Fruit fly (Drosophila melanogaster) whole organism: Measurements from ENCODE around the gene para.

Experiments
- CG8478 ChIP-seq: fragments of >200 bp; optimal IDR thresholded peaks from 2 replicates; lab custom pipeline; 2018; ENCODE audit warnings: inconsistent platforms
- Dll ChIP-seq: fragments of >200 bp; optimal IDR thresholded peaks from 2 replicates; lab custom pipeline; 2017
- EcR ChIP-seq, 2 experiments: fragments of >200 bp; optimal IDR thresholded peaks; 2 replicates each; lab custom pipeline; 2017; ENCODE audit warnings: missing biosample characterization in 2 of 2, missing genetic modification characterization in 2 of 2, missing genetic modification reagents in 2 of 2
- pan ChIP-seq: fragments of >200 bp; optimal IDR thresholded peaks from 2 replicates; lab custom pipeline; 2017
- psq ChIP-seq: fragments of >200 bp; optimal IDR thresholded peaks from 2 replicates; lab custom pipeline; 2017
- usp ChIP-seq: fragments of >200 bp; optimal IDR thresholded peaks from 2 replicates; lab custom pipeline; 2017; ENCODE audit warnings: missing biosample characterization, missing genetic modification characterization, mixed read lengths

Gene para

dm6 chrX:16448252-16449191 lies 84.4 kb downstream of the para start, which contains the start of the genes CG34015 and eIF4H1:
TSS of gene CG34015 (minus strand) at chrX:16448302.
TSS of gene eIF4H1 (plus strand) at chrX:16448665.
- TF ChIP-seq CG8478 (lab: Kevin White, UChicago) (peak; percentile 40), Dll (lab: Kevin White, UChicago) (no peak)

- TF ChIP-seq psq (lab: Kevin White, UChicago): no peak
- TF ChIP-seq Dll (lab: Kevin White, UChicago): no peak
- TF ChIP-seq CG8478 (lab: Kevin White, UChicago): no peak
- no peak for TF ChIP-seq usp (GFP tag; lab: Kevin White, UChicago)
- no peak for TF ChIP-seq pan (lab: Kevin White, UChicago)
- no peak for TF ChIP-seq EcR (GFP tag; optimal IDR thresholded peaks at IDR 0.05; lab: Kevin White, UChicago)
These were observed 86.1 kb downstream of the para start, which contains the start of gene eIF2alpha for dm6 chrX:16446769-16447168. TSS of gene eIF2alpha (minus strand) at chrX:16446993.

- TF ChIP-seq Dll (lab: Kevin White, UChicago) (no peak), usp (GFP tag; lab: Kevin White, UChicago) (no peak), CG8478 (lab: Kevin White, UChicago) (no peak), pan (lab: Kevin White, UChicago) (no peak), psq (lab: Kevin White, UChicago) (no peak), EcR (GFP tag; optimal IDR thresholded peaks at IDR 0.05; lab: Kevin White, UChicago) (no peak)
These were observed 90.5 kb downstream of the para start for dm6 chrX:16442361-16442760.

dm6 chrX:16441245-16441644 lies 91.7 kb downstream of the para start, which contains the start of the genes Cdc50 and rngo:
TSS of gene Cdc50 (minus strand) at chrX:16441296.
TSS of gene rngo (plus strand) at chrX:16441433.
- TF ChIP-seq CG8478 (lab: Kevin White, UChicago): no peak
- TF ChIP-seq pan (lab: Kevin White, UChicago): no peak
- no peak for TF ChIP-seq usp (GFP tag; lab: Kevin White, UChicago)
- TF ChIP-seq Dll (lab: Kevin White, UChicago): no peak
- TF ChIP-seq psq (lab: Kevin White, UChicago): no peak
- no peak for TF ChIP-seq EcR (GFP tag; optimal IDR thresholded peaks at IDR 0.05; lab: Kevin White, UChicago)

dm6 chrX:16428476-16428875 lies 104.4 kb downstream of the para start:
- TF ChIP-seq EcR (GFP tag; optimal IDR thresholded peaks at IDR 0.05; lab: Kevin White, UChicago) (no peak), psq (lab: Kevin White, UChicago) (no peak), pan (lab: Kevin White, UChicago) (no peak), usp (GFP tag; lab: Kevin White, UChicago) (no peak), CG8478 (lab: Kevin White, UChicago) (no peak), Dll (lab: Kevin White, UChicago) (no peak)

dm6 chrX:16427786-16428400 lies 105.0 kb downstream of the para start:
- TF ChIP-seq CG8478 (lab: Kevin White, UChicago) (no peak), Dll (lab: Kevin White, UChicago) (no peak), EcR (GFP tag; optimal IDR thresholded peaks at IDR 0.05; lab: Kevin White, UChicago) (no peak), usp (GFP tag; lab: Kevin White, UChicago) (no peak), pan (lab: Kevin White, UChicago) (no peak), psq (lab: Kevin White, UChicago) (no peak)

- TF ChIP-seq usp (GFP tag; lab: Kevin White, UChicago): no peak
- no peak for TF ChIP-seq CG8478 (lab: Kevin White, UChicago)
- no peak for TF ChIP-seq psq (lab: Kevin White, UChicago)
- no peak for TF ChIP-seq Dll (lab: Kevin White, UChicago)
- no peak for TF ChIP-seq pan (lab: Kevin White, UChicago)
- no peak for TF ChIP-seq EcR (GFP tag; optimal IDR thresholded peaks at IDR 0.05; lab: Kevin White, UChicago)
These were observed 106.3 kb downstream of the para start for dm6 chrX:16426478-16427052.

DNA sequence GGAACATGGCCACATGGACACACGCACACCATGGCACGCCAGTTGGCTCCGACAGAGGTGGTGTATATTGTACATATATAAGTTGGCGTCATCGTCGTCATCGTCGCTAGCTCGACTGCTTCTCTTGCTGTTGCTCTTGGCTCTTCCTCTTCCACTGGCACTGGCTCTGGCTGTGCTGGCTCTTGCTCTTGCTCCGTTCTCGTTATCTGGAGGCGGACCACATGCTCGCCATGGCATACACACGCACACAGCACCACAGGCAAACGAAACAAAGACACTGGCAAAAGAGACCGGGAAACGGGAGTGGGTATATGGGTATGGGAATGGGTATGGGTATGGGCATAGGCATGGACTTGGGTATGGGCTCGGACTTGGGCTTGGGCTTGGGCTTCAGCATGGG lies 107.8 kb downstream of the para start:
- no peak for TF ChIP-seq pan (lab: Kevin White, UChicago)
- TF ChIP-seq Dll (lab: Kevin White, UChicago): peak; percentile 50
- no peak for TF ChIP-seq CG8478 (lab: Kevin White, UChicago)
- no peak for TF ChIP-seq usp (GFP tag; lab: Kevin White, UChicago)

- TF ChIP-seq psq (lab: Kevin White, UChicago) (peak; percentile 45), Dll (lab: Kevin White, UChicago) (no peak), EcR (GFP tag; optimal IDR thresholded peaks at IDR 0.05; lab: Kevin White, UChicago) (no peak)
These were observed 108.6 kb downstream of the para start for dm6 chrX:16424296-16424695.

DNA sequence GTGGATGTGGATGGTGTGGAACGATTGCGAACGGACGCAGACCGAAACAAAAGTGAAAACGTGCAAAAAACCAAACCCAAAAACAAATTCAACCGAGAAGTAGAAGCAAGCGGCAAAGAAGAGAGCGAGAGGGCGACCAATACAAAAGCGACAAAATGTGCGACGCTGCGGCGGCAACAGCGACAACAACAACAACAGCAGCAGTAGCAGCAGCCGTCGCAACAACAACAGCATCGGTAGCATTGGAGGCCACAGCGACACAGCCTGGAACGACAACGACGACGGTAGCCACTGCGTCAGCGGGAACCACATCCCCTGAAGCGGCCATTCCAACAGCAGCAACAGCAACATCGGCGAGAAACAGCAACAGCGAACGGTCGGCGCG lies 109.8 kb downstream of the para start:
- no peak for TF ChIP-seq CG8478 (lab: Kevin White, UChicago)
- no peak for TF ChIP-seq usp (GFP tag; lab: Kevin White, UChicago)
- no peak for TF ChIP-seq psq (lab: Kevin White, UChicago)
- TF ChIP-seq pan (lab: Kevin White, UChicago): no peak
- no peak for TF ChIP-seq EcR (GFP tag; optimal IDR thresholded peaks at IDR 0.05; lab: Kevin White, UChicago)
- TF ChIP-seq Dll (lab: Kevin White, UChicago): no peak
